Fruit fly (Drosophila melanogaster) Kc167 (cell line): ENCODE results near the gene CG6656.

ENCODE experiments used
- Myc ChIP-seq: fragments of >200 bp; optimal IDR thresholded peaks from 2 replicates; lab custom pipeline; 2017; ENCODE audit warnings: missing external identifiers
- h ChIP-seq: fragments of >200 bp; optimal IDR thresholded peaks from 3 replicates; lab custom pipeline; 2018; ENCODE audit warnings: missing external identifiers
- insv ChIP-seq: fragments of >200 bp; optimal IDR thresholded peaks from 3 replicates; lab custom pipeline; 2018; ENCODE audit warnings: missing external identifiers
- psq ChIP-seq: fragments of >200 bp; optimal IDR thresholded peaks from 2 replicates; lab custom pipeline; 2017; ENCODE audit warnings: missing external identifiers
- ttk ChIP-seq: sonication (Bioruptor generic); optimal IDR thresholded peaks from 2 replicates; lab custom pipeline; 2017; ENCODE audit warnings: missing external identifiers

dm6 chr3R:21836614-21837013 is 38.5 kb upstream of the CG6656 start:
- TF ChIP-seq ttk: no peak
- TF ChIP-seq insv (lab: Kevin White, UChicago): no peak
- no peak for TF ChIP-seq h (lab: Kevin White, UChicago)
- TF ChIP-seq Myc: no peak
- TF ChIP-seq psq (lab: Kevin White, UChicago): no peak
